Worm (Caenorhabditis elegans) whole organism, young adult: ENCODE measurements around the gene B0464.6.

Experiments used
- C17E4.6 ChIP-seq: fragments of 200-800 bp; sonication (Bioruptor generic); IDR thresholded peaks from 2 replicates; pipeline ENCODE4 v1.3.6; 2022; ENCODE audit warnings: missing genetic modification reagents, missing genetic modification characterization, missing compliant biosample characterization
- D2030.7 ChIP-seq: fragments of 200-800 bp; sonication (Bioruptor generic); IDR thresholded peaks from 2 replicates; pipeline ENCODE4 v1.3.6; 2022; ENCODE audit warnings: missing genetic modification reagents, missing genetic modification characterization, missing compliant biosample characterization
- F22D6.2 ChIP-seq: sonication (generic microtip); optimal IDR thresholded peaks from 2 replicates; lab custom pipeline; 2016; ENCODE audit warnings: mild to moderate bottlenecking, missing genetic modification characterization, missing compliant biosample characterization
- F33H1.4 ChIP-seq: fragments of 200-800 bp; sonication (Bioruptor generic); IDR thresholded peaks from 2 replicates; pipeline ENCODE4 v1.3.6; 2022; ENCODE audit warnings: missing genetic modification reagents, missing genetic modification characterization, missing compliant biosample characterization
- F37B4.10 ChIP-seq: fragments of 200-800 bp; sonication (Bioruptor generic); IDR thresholded peaks from 2 replicates; pipeline ENCODE4 v1.3.6; 2022; ENCODE audit warnings: missing genetic modification characterization, missing compliant biosample characterization
- F52B5.7 ChIP-seq: sonication (generic microtip); optimal IDR thresholded peaks from 2 replicates; lab custom pipeline; 2016; ENCODE audit warnings: mild to moderate bottlenecking, missing genetic modification characterization, missing compliant biosample characterization
- F57A8.1 ChIP-seq: fragments of 200-800 bp; sonication (Bioruptor generic); optimal IDR thresholded peaks from 2 replicates; lab custom pipeline; 2018; ENCODE audit warnings: mild to moderate bottlenecking, missing genetic modification characterization, moderate library complexity, missing compliant biosample characterization
- K11D2.4 ChIP-seq: fragments of 200-800 bp; sonication (Bioruptor generic); IDR thresholded peaks from 2 replicates; pipeline ENCODE4 v1.3.6; 2022; ENCODE audit warnings: missing genetic modification reagents, missing genetic modification characterization, missing compliant biosample characterization
- akir-1 ChIP-seq: fragments of 200-800 bp; sonication (Bioruptor generic); optimal IDR thresholded peaks from 2 replicates; lab custom pipeline; 2018; ENCODE audit warnings: mild to moderate bottlenecking, missing genetic modification characterization, moderate library complexity, missing compliant biosample characterization
- aptf-3 ChIP-seq: fragments of 200-800 bp; sonication (Bioruptor generic); IDR thresholded peaks from 2 replicates; pipeline ENCODE4 v1.3.6; 2022; ENCODE audit warnings: missing genetic modification characterization, missing compliant biosample characterization
- attf-6 ChIP-seq: fragments of 200-800 bp; sonication (Bioruptor generic); IDR thresholded peaks from 2 replicates; pipeline ENCODE4 v1.3.6; 2022; ENCODE audit warnings: missing genetic modification reagents, missing genetic modification characterization, missing compliant biosample characterization
- bed-2 ChIP-seq: fragments of 200-800 bp; sonication (Bioruptor generic); IDR thresholded peaks from 2 replicates; pipeline ENCODE4 v1.3.6; 2022; ENCODE audit warnings: missing genetic modification reagents, missing genetic modification characterization, missing compliant biosample characterization
- cebp-1 ChIP-seq, 2 experiments: fragments of 200-800 bp in 1 of 2; sonication (Bioruptor generic) in 1 of 2; sonication (generic microtip) in 1 of 2; IDR thresholded peaks in 1 of 2; optimal IDR thresholded peaks in 1 of 2; 2 replicates each; pipeline versions ENCODE4 v1.3.6 to Lab custom; 2017 to 2022; ENCODE audit warnings: missing compliant biosample characterization in 2 of 2, missing genetic modification characterization in 2 of 2, mild to moderate bottlenecking in 1 of 2, missing genetic modification reagents in 1 of 2, moderate library complexity in 1 of 2
- cebp-2 ChIP-seq: fragments of 200-800 bp; sonication (Bioruptor generic); IDR thresholded peaks from 2 replicates; pipeline ENCODE4 v1.3.6; 2022; ENCODE audit warnings: missing genetic modification characterization, missing compliant biosample characterization
- ceh-27 ChIP-seq: fragments of 200-800 bp; sonication (Bioruptor generic); optimal IDR thresholded peaks from 2 replicates; lab custom pipeline; 2018; ENCODE audit warnings: mild to moderate bottlenecking, missing genetic modification characterization, moderate library complexity, missing compliant biosample characterization
- ceh-58 ChIP-seq: fragments of 200-800 bp; sonication (Bioruptor generic); IDR thresholded peaks from 2 replicates; pipeline ENCODE4 v1.3.6; 2022; ENCODE audit warnings: missing genetic modification characterization, missing compliant biosample characterization
- chd-7 ChIP-seq: sonication (generic microtip); optimal IDR thresholded peaks from 2 replicates; lab custom pipeline; 2016; ENCODE audit warnings: mild to moderate bottlenecking, missing genetic modification characterization, moderate library complexity, missing compliant biosample characterization
- die-1 ChIP-seq: sonication (generic microtip); optimal IDR thresholded peaks from 2 replicates; lab custom pipeline; 2016; ENCODE audit warnings: missing genotype, mild to moderate bottlenecking, missing genetic modification characterization, missing compliant biosample characterization
- dox-1 ChIP-seq: fragments of 200-800 bp; sonication (Bioruptor generic); IDR thresholded peaks from 2 replicates; pipeline ENCODE4 v1.3.6; 2022; ENCODE audit warnings: missing genetic modification reagents, missing genetic modification characterization, missing compliant biosample characterization
- efl-1 ChIP-seq: fragments of 150-350 bp; optimal IDR thresholded peaks from 2 replicates; lab custom pipeline; 2014; ENCODE audit warnings: missing biosample characterization, missing genetic modification reagents, missing genetic modification characterization
- ets-4 ChIP-seq: fragments of 200-800 bp; sonication (Bioruptor generic); optimal IDR thresholded peaks from 2 replicates; lab custom pipeline; 2018; ENCODE audit warnings: mild to moderate bottlenecking, missing genetic modification characterization, missing compliant biosample characterization
- hlh-12 ChIP-seq: sonication (generic microtip); optimal IDR thresholded peaks from 2 replicates; lab custom pipeline; 2016; ENCODE audit warnings: missing genetic modification characterization, missing compliant biosample characterization
- hmg-1.2 ChIP-seq: fragments of 200-800 bp; sonication (Bioruptor generic); IDR thresholded peaks from 2 replicates; pipeline ENCODE4 v1.3.6; 2022; ENCODE audit warnings: missing genetic modification reagents, missing genetic modification characterization, missing compliant biosample characterization
- hrde-1 ChIP-seq: sonication (generic microtip); optimal IDR thresholded peaks from 2 replicates; lab custom pipeline; 2016; ENCODE audit warnings: missing genetic modification characterization, mild to moderate bottlenecking, missing compliant biosample characterization, moderate library complexity, missing genotype, missing genetic modification reagents, borderline replicate concordance
- lin-26 ChIP-seq: fragments of 200-800 bp; sonication (Bioruptor generic); IDR thresholded peaks from 2 replicates; pipeline ENCODE4 v1.3.6; 2022; ENCODE audit warnings: missing genetic modification reagents, missing genetic modification characterization, missing compliant biosample characterization
- lin-35 ChIP-seq, 3 experiments: fragments of 150-350 bp in 2 of 3; sonication (generic microtip) in 1 of 3; optimal IDR thresholded peaks; 2 replicates each; lab custom pipeline; 2014 to 2018; ENCODE audit warnings: missing biosample characterization in 3 of 3, missing genetic modification characterization in 3 of 3, missing genetic modification reagents in 3 of 3
- lin-40 ChIP-seq: sonication (generic microtip); optimal IDR thresholded peaks from 2 replicates; lab custom pipeline; 2016; ENCODE audit warnings: missing genetic modification characterization, mild to moderate bottlenecking, missing compliant biosample characterization, missing genotype, missing genetic modification reagents
- madf-6 ChIP-seq: fragments of 200-800 bp; sonication (Bioruptor generic); IDR thresholded peaks from 2 replicates; pipeline ENCODE4 v1.3.6; 2022; ENCODE audit warnings: missing genetic modification reagents, missing genetic modification characterization, missing compliant biosample characterization
- mel-28 ChIP-seq: sonication (generic microtip); optimal IDR thresholded peaks from 2 replicates; lab custom pipeline; 2016; ENCODE audit warnings: borderline replicate concordance, mild to moderate bottlenecking, missing genetic modification characterization, missing compliant biosample characterization
- nhr-120 ChIP-seq: fragments of 200-800 bp; sonication (Bioruptor generic); IDR thresholded peaks from 2 replicates; pipeline ENCODE4 v1.3.6; 2022; ENCODE audit warnings: missing genetic modification characterization, missing compliant biosample characterization
- pha-4 ChIP-seq: fragments of 150-350 bp; sonication (generic microtip); optimal IDR thresholded peaks from 2 replicates; lab custom pipeline; 2014; ENCODE audit warnings: missing biosample characterization, missing genetic modification reagents, missing genetic modification characterization
- repo-1 ChIP-seq: sonication (generic microtip); optimal IDR thresholded peaks from 2 replicates; lab custom pipeline; 2017; ENCODE audit warnings: mild to moderate bottlenecking, missing genetic modification characterization, missing compliant biosample characterization
- rpc-1 ChIP-seq, 2 experiments: fragments of 150-350 bp in 1 of 2; sonication (generic microtip) in 1 of 2; optimal IDR thresholded peaks; 2 replicates each; lab custom pipeline; 2014 to 2018; ENCODE audit warnings: missing biosample characterization in 1 of 2, missing genetic modification characterization in 1 of 2, missing genetic modification reagents in 1 of 2, missing genotype in 1 of 2
- somi-1 ChIP-seq: fragments of 200-800 bp; sonication (Bioruptor generic); optimal IDR thresholded peaks from 2 replicates; lab custom pipeline; 2018; ENCODE audit warnings: mild to moderate bottlenecking, missing genetic modification characterization, missing compliant biosample characterization
- tbx-9 ChIP-seq: sonication (generic microtip); optimal IDR thresholded peaks from 2 replicates; lab custom pipeline; 2016; ENCODE audit warnings: borderline replicate concordance, missing genetic modification characterization, inconsistent platforms, missing compliant biosample characterization
- unc-130 ChIP-seq: sonication (generic microtip); optimal IDR thresholded peaks from 2 replicates; lab custom pipeline; 2016; ENCODE audit warnings: missing genetic modification reagents, missing genetic modification characterization, missing compliant biosample characterization
- xnd-1 ChIP-seq: sonication (generic microtip); optimal IDR thresholded peaks from 2 replicates; lab custom pipeline; 2016; ENCODE audit warnings: missing genotype, missing genetic modification reagents, missing genetic modification characterization, missing compliant biosample characterization
- zfh-2 ChIP-seq: fragments of 200-800 bp; sonication (Bioruptor generic); conservative IDR thresholded peaks from 2 replicates; pipeline ENCODE4 v1.3.6; 2022; ENCODE audit warnings: missing genetic modification reagents, missing genetic modification characterization, missing compliant biosample characterization
- zim-3 ChIP-seq: sonication (generic microtip); optimal IDR thresholded peaks from 2 replicates; lab custom pipeline; 2017; ENCODE audit warnings: mild to moderate bottlenecking, missing genetic modification characterization, moderate library complexity, missing compliant biosample characterization
- ztf-22 ChIP-seq: fragments of 200-800 bp; sonication (Bioruptor generic); optimal IDR thresholded peaks from 2 replicates; lab custom pipeline; 2018; ENCODE audit warnings: mild to moderate bottlenecking, missing genetic modification characterization, moderate library complexity, missing compliant biosample characterization
- ztf-3 ChIP-seq: fragments of 200-800 bp; sonication (Bioruptor generic); optimal IDR thresholded peaks from 2 replicates; lab custom pipeline; 2018; ENCODE audit warnings: mild to moderate bottlenecking, missing genetic modification characterization, missing compliant biosample characterization

The B0464.6 gene

DNA sequence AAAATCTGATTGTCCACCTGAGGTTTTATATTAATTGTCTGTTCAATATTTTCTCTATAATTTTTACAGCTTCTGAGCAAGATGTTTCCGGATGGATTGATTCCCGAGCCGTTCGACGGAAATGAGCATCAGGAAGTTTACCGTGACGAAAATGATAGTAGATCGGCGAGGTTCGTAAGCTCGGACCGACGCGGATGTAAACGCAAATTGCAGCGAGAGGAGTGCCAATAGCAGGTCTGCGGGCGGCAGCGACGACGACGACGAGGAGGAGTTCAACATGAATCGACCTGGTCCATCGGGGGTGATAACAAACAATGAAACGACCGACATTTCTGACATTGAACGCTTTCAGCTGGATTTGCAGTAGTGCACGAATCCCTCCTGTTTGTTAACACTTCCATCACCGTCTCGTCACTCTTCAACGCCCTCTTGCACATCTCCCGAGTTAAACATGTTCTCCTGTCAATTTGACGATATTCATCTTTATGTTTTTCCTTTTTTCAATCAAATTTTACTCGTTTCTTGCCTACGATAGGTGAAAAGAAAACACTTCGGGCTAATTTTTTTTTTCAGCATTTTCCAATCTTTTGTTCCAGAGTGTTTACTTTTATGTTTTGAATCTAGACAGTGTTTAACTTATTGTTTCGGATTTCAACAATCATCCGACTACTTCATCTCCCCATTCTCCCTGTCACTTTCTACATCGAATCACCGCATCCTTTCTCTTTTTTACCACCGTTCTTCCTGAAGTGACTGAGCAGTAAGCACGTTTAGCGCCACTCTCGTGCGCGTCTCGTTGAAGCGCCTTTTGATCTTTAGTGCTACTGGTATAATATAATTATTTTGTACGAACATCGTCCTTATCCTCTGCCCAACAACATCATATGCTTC, 3.6 kb downstream of the B0464.6 start (continued):
- no peak for TF ChIP-seq madf-6 (GFP tag; lab: Robert Waterston, UW)
- no peak for TF ChIP-seq ztf-3 (GFP tag; lab: Kevin White, UChicago)
- TF ChIP-seq lin-26 (GFP tag; lab: Robert Waterston, UW), result peak; percentile 72; the same call in 1 of the 2 replicates
- no peak for TF ChIP-seq ztf-22 (GFP tag; lab: Kevin White, UChicago)
- TF ChIP-seq pha-4 (tag; lab: Kevin White, UChicago), result no peak
- TF ChIP-seq unc-130, result no peak
- TF ChIP-seq repo-1 (tag; lab: Kevin White, UChicago), result no peak
- no peak for TF ChIP-seq lin-35 (GFP tag; optimal IDR thresholded peaks at IDR 0.05; lab: Kevin White, UChicago)
- no peak for TF ChIP-seq F22D6.2
- no peak for TF ChIP-seq ets-4
- peak; percentile 21 for TF ChIP-seq F52B5.7 (tag; lab: Kevin White, UChicago)
- TF ChIP-seq akir-1, result no peak
- no peak for TF ChIP-seq nhr-120 (GFP tag; lab: Robert Waterston, UW)
- no peak for TF ChIP-seq mel-28 (tag; lab: Kevin White, UChicago)
- no peak for TF ChIP-seq chd-7 (tag; lab: Kevin White, UChicago)
- TF ChIP-seq C17E4.6, result no peak
- TF ChIP-seq F33H1.4 (GFP tag; lab: Robert Waterston, UW), result no peak
- no peak for TF ChIP-seq F57A8.1 (GFP tag; lab: Kevin White, UChicago)
- peak; percentile 45 for TF ChIP-seq die-1 (tag; lab: Kevin White, UChicago)
- no peak for TF ChIP-seq hrde-1
- TF ChIP-seq hlh-12, result no peak
- no peak; the same call in 1 of the 2 replicates for TF ChIP-seq hmg-1.2 (GFP tag; lab: Robert Waterston, UW)
- TF ChIP-seq attf-6 (GFP tag; lab: Robert Waterston, UW), result no peak

DNA sequence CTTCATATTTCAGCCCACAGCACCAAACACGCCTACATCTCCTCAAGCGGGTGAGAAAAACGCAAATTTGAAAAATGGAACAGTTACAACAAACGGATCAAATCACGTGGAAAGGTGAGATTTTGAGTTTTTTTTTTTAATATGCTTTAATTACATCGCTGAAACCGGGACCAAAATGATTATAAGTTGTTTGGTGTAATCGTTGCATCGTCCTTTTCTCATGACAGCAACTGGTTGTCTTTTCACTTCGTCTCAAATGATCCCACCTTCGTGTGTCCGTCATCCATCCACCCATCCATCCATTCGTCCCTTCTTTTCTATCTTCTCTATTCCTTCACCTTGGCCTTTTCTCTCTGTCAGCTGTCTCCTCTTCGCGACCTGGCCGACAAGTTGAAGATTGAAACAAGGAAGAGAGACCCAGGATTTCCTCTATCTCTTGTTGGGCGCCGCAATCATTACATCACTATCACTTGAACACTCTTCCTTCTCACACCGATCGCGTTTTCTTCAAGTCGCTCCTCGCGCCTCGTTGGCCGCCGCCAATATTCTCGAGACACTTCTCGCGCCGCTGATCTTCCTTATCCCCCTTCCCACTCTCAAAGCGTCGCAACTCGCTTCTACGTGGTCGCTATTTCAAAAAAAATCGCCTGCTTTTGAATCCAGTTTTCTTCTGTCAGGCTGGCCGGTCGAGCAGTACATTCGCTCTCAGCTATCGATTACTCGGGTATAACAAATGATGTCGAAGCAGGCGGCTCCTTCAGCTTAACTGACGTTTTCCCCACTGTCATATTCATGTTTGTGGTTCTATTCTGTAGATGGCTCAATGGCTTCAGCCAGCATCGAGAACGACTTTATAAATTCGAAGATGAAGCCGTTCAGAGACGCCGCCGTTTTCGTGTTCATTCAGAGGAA, 8.3 kb downstream of the B0464.6 start:
- no peak for TF ChIP-seq dox-1 (GFP tag; lab: Robert Waterston, UW)
- TF ChIP-seq cebp-1 (GFP tag; IDR thresholded peaks at IDR 0.05; lab: Robert Waterston, UW), result no peak
- peak; percentile 27 for TF ChIP-seq cebp-1 (tag; optimal IDR thresholded peaks at IDR 0.05; lab: Kevin White, UChicago)
- TF ChIP-seq D2030.7 (GFP tag; lab: Robert Waterston, UW), result no peak
- TF ChIP-seq zfh-2 (GFP tag; lab: Robert Waterston, UW), result peak; percentile 88

DNA sequence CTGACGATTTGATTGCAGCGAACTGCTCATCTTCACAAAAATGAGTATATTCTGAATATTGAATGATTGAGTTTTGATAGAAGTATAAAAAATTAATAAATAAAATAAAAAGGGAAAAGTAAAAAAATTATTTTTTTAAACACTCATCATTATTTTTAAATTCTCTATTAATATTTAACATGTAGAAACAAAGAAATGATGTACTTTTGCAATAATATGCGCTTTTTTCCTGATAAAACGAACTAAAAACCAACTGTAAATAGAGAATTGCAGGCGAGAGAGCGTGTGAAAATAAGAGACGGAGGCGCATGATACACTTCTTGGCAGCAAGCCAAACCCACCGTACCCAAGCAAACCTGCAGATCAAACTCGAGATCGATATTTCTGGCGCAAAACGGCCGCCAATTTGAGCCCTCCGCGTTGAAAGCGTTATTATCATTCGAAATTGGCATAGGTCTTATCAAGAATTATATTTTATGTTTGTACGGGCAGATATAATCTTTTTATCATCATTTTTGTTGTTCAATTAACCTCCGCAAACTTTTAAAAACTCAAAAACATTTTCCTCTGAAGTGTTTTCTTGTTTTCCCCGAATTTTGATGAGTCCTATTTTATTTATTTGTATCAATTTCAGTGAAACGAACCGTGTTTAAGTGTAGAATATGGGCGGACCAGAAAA, 9.6 kb downstream of the B0464.6 start, which contains the start of the genes rheb-1 and spk-1:
Gene rheb-1 (minus strand): TSS at position 51 of the 679 bp plus-strand sequence.
Gene spk-1 (plus strand): TSS at position 629 of the 679 bp plus-strand sequence.
- TF ChIP-seq attf-6 (GFP tag; lab: Robert Waterston, UW) (peak; percentile 22; the same call in 1 of the 2 replicates), xnd-1 (tag; lab: Kevin White, UChicago) (peak; percentile 24), tbx-9 (no peak), bed-2 (no peak), ceh-27 (peak; percentile 86), aptf-3 (GFP tag; lab: Robert Waterston, UW) (no peak), lin-40 (tag; lab: Kevin White, UChicago) (peak; percentile 87), ceh-58 (GFP tag; lab: Robert Waterston, UW) (no peak), hlh-12 (no peak), F37B4.10 (GFP tag; lab: Robert Waterston, UW) (peak; percentile 80; the same call in 1 of the 2 replicates), cebp-2 (GFP tag; lab: Robert Waterston, UW) (no peak), rpc-1 (optimal IDR thresholded peaks at IDR 0.05; lab: Kevin White, UChicago) (no peak), rpc-1 (tag; optimal IDR thresholded peaks at IDR 0.05; lab: Kevin White, UChicago) (no peak), efl-1 (peak; percentile 80), K11D2.4 (GFP tag; lab: Robert Waterston, UW) (peak; percentile 65), hmg-1.2 (GFP tag; lab: Robert Waterston, UW) (peak; percentile 94), somi-1 (GFP tag; lab: Kevin White, UChicago) (peak; percentile 76), zim-3 (tag; lab: Kevin White, UChicago) (no peak)
